Worm (Caenorhabditis elegans) whole organism, midembryonic: Measurements from ENCODE around the gene msrp-5.
"Not testable (repeated sequence)": the region's sequence is repeated elsewhere in the genome, so short reads cannot be mapped to it uniquely, and the experiment has no call there.

Experiments
- T22C8.4 ChIP-seq: fragments of 200-800 bp; sonication (Bioruptor generic); IDR thresholded peaks from 2 replicates; pipeline ENCODE4 v1.3.6; 2022; ENCODE audit warnings: missing genetic modification characterization, missing compliant biosample characterization
- cog-1 ChIP-seq: sonication (generic microtip); optimal IDR thresholded peaks from 2 replicates; lab custom pipeline; 2016; ENCODE audit warnings: missing genetic modification characterization, missing compliant biosample characterization
- flt-1 ChIP-seq: fragments of 200-800 bp; sonication (Bioruptor generic); IDR thresholded peaks from 2 replicates; pipeline ENCODE4 v1.3.6; 2022; ENCODE audit warnings: missing genetic modification characterization, missing compliant biosample characterization
- klf-2 ChIP-seq: fragments of 200-800 bp; sonication (Bioruptor generic); conservative IDR thresholded peaks from 2 replicates; pipeline ENCODE4 v1.3.6; 2022; ENCODE audit warnings: missing genetic modification reagents, missing genetic modification characterization, missing compliant biosample characterization
- med-1 ChIP-seq: sonication (generic microtip); optimal IDR thresholded peaks from 2 replicates; lab custom pipeline; 2017; ENCODE audit warnings: missing genetic modification characterization, mild to moderate bottlenecking, missing compliant biosample characterization, antibody characterized with exemption, missing genetic modification reagents; ENCODE audit not compliant: insufficient read depth
- ref-1 ChIP-seq: fragments of 200-800 bp; sonication (Bioruptor generic); conservative IDR thresholded peaks from 2 replicates; pipeline ENCODE4 v1.3.6; 2022; ENCODE audit warnings: missing genetic modification reagents, missing genetic modification characterization, missing compliant biosample characterization
- tab-1 ChIP-seq: fragments of 200-800 bp; sonication (Bioruptor generic); IDR thresholded peaks from 2 replicates; pipeline ENCODE4 v1.3.6; 2022; ENCODE audit warnings: missing genetic modification characterization, missing compliant biosample characterization
- ztf-23 ChIP-seq: fragments of 200-800 bp; sonication (Bioruptor generic); IDR thresholded peaks from 2 replicates; pipeline ENCODE4 v1.3.6; 2022; ENCODE audit warnings: missing genetic modification reagents, missing genetic modification characterization, missing compliant biosample characterization
- ztf-29 ChIP-seq: fragments of 200-800 bp; sonication (Bioruptor generic); IDR thresholded peaks from 2 replicates; pipeline ENCODE4 v1.3.6; 2022; ENCODE audit warnings: missing genetic modification reagents, missing genetic modification characterization, missing compliant biosample characterization

msrp-5 gene

ce11 chrII:2638062-2638461, 21.3 kb downstream of the msrp-5 start, which contains the start of gene F22E5.9:
Gene F22E5.9 (plus strand): TSS chrII:2638388.
- TF ChIP-seq cog-1 (no peak), ref-1 (GFP tag; lab: Robert Waterston, UW) (no peak), flt-1 (GFP tag; lab: Robert Waterston, UW) (no peak), T22C8.4 (GFP tag; lab: Robert Waterston, UW) (no peak), tab-1 (GFP tag; lab: Robert Waterston, UW) (no peak), med-1 (GFP tag; lab: Kevin White, UChicago) (no peak), ztf-29 (no peak), ztf-23 (no peak)

ce11 chrII:2639401-2640088, 22.8 kb downstream of the msrp-5 start, which contains the start of gene F22E5.8:
Gene F22E5.8 (plus strand): TSS chrII:2640038.
- TF ChIP-seq ztf-23; ref-1 (GFP tag; lab: Robert Waterston, UW); tab-1 (GFP tag; lab: Robert Waterston, UW): not testable (repeated sequence)

- no peak for TF ChIP-seq cog-1
- no peak for TF ChIP-seq klf-2
- no peak for TF ChIP-seq flt-1 (GFP tag; lab: Robert Waterston, UW)
- TF ChIP-seq ref-1 (GFP tag; lab: Robert Waterston, UW), result no peak
- TF ChIP-seq T22C8.4 (GFP tag; lab: Robert Waterston, UW), result no peak
- no peak for TF ChIP-seq tab-1 (GFP tag; lab: Robert Waterston, UW)
Observed at ce11 chrII:2640982-2641381, 24.2 kb downstream of the msrp-5 start, which contains the start of gene F22E5.23. Gene F22E5.23 (plus strand): TSS chrII:2641282.

ce11 chrII:2641777-2642176, 25.0 kb downstream of the msrp-5 start, which contains the start of gene F22E5.7:
Gene F22E5.7 (plus strand): TSS chrII:2642077.
- TF ChIP-seq T22C8.4 (GFP tag; lab: Robert Waterston, UW), result no peak
- no peak for TF ChIP-seq ztf-23

ce11 chrII:2644498-2644897, 27.8 kb downstream of the msrp-5 start, which contains the start of gene F22E5.11:
Gene F22E5.11 (minus strand): TSS chrII:2644598.
- TF ChIP-seq T22C8.4 (GFP tag; lab: Robert Waterston, UW) (no peak), cog-1 (no peak), ztf-29 (no peak), med-1 (GFP tag; lab: Kevin White, UChicago) (no peak), ztf-23 (no peak), ref-1 (GFP tag; lab: Robert Waterston, UW) (no peak)

- not testable (repeated sequence) for TF ChIP-seq flt-1 (GFP tag; lab: Robert Waterston, UW); ztf-29; klf-2
Observed at ce11 chrII:2646756-2647155, 30.0 kb downstream of the msrp-5 start, which contains the start of gene F22E5.12. Gene F22E5.12 (minus strand): TSS chrII:2646856.

- no peak for TF ChIP-seq ztf-29
- TF ChIP-seq tab-1 (GFP tag; lab: Robert Waterston, UW), result no peak
- TF ChIP-seq ztf-23, result no peak
Observed at ce11 chrII:2649015-2649414, 32.3 kb downstream of the msrp-5 start.

- TF ChIP-seq ztf-29, result no peak
- TF ChIP-seq ref-1 (GFP tag; lab: Robert Waterston, UW), result no peak
Observed at ce11 chrII:2649539-2649938, 32.8 kb downstream of the msrp-5 start, which contains the start of the genes F22E5.13 and F22E5.6. Gene F22E5.13 (minus strand): TSS chrII:2649639. Gene F22E5.6 (plus strand): TSS chrII:2649835.

- TF ChIP-seq med-1 (GFP tag; lab: Kevin White, UChicago), result no peak
- no peak for TF ChIP-seq cog-1
- no peak for TF ChIP-seq tab-1 (GFP tag; lab: Robert Waterston, UW)
- TF ChIP-seq klf-2, result no peak
- TF ChIP-seq T22C8.4 (GFP tag; lab: Robert Waterston, UW), result no peak
Observed at ce11 chrII:2656606-2657005, 39.9 kb downstream of the msrp-5 start, which contains the start of gene sri-47. Gene sri-47 (plus strand): TSS chrII:2656906.

ce11 chrII:2659364-2659763, 42.6 kb downstream of the msrp-5 start, which contains the start of gene gcy-21:
Gene gcy-21 (plus strand): TSS chrII:2659664.
- TF ChIP-seq T22C8.4 (GFP tag; lab: Robert Waterston, UW), result no peak
- TF ChIP-seq tab-1 (GFP tag; lab: Robert Waterston, UW), result no peak
- no peak for TF ChIP-seq med-1 (GFP tag; lab: Kevin White, UChicago)
- no peak for TF ChIP-seq klf-2
- no peak for TF ChIP-seq cog-1
- TF ChIP-seq ztf-29, result no peak
- TF ChIP-seq ztf-23, result no peak
- no peak for TF ChIP-seq flt-1 (GFP tag; lab: Robert Waterston, UW)
- TF ChIP-seq ref-1 (GFP tag; lab: Robert Waterston, UW), result no peak

- not testable (repeated sequence) for TF ChIP-seq T22C8.4 (GFP tag; lab: Robert Waterston, UW); ref-1 (GFP tag; lab: Robert Waterston, UW); med-1 (GFP tag; lab: Kevin White, UChicago)
Observed at ce11 chrII:2665081-2665480, 48.3 kb downstream of the msrp-5 start, which contains the start of gene F22E5.2. Gene F22E5.2 (plus strand): TSS chrII:2665381.
